Worm (Caenorhabditis elegans) whole organism, L1 larva: Measurements from ENCODE around the gene bath-31.

ENCODE experiments used
- C16A3.4 ChIP-seq: fragments of 150-350 bp; optimal IDR thresholded peaks from 2 replicates; lab custom pipeline; 2014; ENCODE audit warnings: missing biosample characterization, missing genetic modification characterization
- C34B4.2 ChIP-seq: sonication (generic microtip); optimal IDR thresholded peaks from 2 replicates; lab custom pipeline; 2017; ENCODE audit warnings: mild to moderate bottlenecking, missing genetic modification characterization, missing compliant biosample characterization
- F16B12.6 ChIP-seq: fragments of 150-350 bp; optimal IDR thresholded peaks from 2 replicates; lab custom pipeline; 2014; ENCODE audit warnings: missing biosample characterization, missing genetic modification characterization
- Y116A8C.19 ChIP-seq: sonication (generic microtip); optimal IDR thresholded peaks from 2 replicates; lab custom pipeline; 2016; ENCODE audit warnings: missing compliant biosample characterization, missing genetic modification characterization, borderline replicate concordance
- aha-1 ChIP-seq: fragments of 150-350 bp; optimal IDR thresholded peaks from 2 replicates; lab custom pipeline; 2014; ENCODE audit warnings: missing biosample characterization, missing genetic modification characterization
- alr-1 ChIP-seq: fragments of 200-800 bp; sonication (Bioruptor generic); optimal IDR thresholded peaks from 2 replicates; lab custom pipeline; 2018; ENCODE audit warnings: borderline replicate concordance, mild to moderate bottlenecking, missing genetic modification characterization, missing compliant biosample characterization
- ama-1 ChIP-seq: fragments of 150-350 bp; optimal IDR thresholded peaks from 2 replicates; lab custom pipeline; 2014
- ceh-8 ChIP-seq: fragments of 200-800 bp; sonication (Bioruptor generic); optimal IDR thresholded peaks from 2 replicates; lab custom pipeline; 2018; ENCODE audit warnings: mild to moderate bottlenecking, missing genetic modification characterization, moderate library complexity, missing compliant biosample characterization
- ces-1 ChIP-seq: fragments of 150-350 bp; optimal IDR thresholded peaks from 2 replicates; lab custom pipeline; 2014; ENCODE audit warnings: missing biosample characterization, missing genetic modification reagents, missing genetic modification characterization
- efl-1 ChIP-seq, 4 experiments: fragments of 150-350 bp; optimal IDR thresholded peaks in 3 of 4; peaks in 1 of 4; 1 replicate in 1 of 4; 2 replicates in 3 of 4; lab custom pipeline; 2014; ENCODE audit warnings: missing biosample characterization in 2 of 4, missing genetic modification characterization in 2 of 4, missing genetic modification reagents in 2 of 4
- efl-3 ChIP-seq: fragments of 200-800 bp; sonication (Bioruptor generic); optimal IDR thresholded peaks from 2 replicates; lab custom pipeline; 2018; ENCODE audit warnings: mild to moderate bottlenecking, missing genetic modification characterization, missing compliant biosample characterization
- egl-27 ChIP-seq, 2 experiments: fragments of 150-350 bp in 1 of 2; sonication (generic microtip); optimal IDR thresholded peaks; 3 replicates each; lab custom pipeline; 2017 to 2018; ENCODE audit warnings: missing biosample characterization in 2 of 2, missing genetic modification characterization in 2 of 2, missing genetic modification reagents in 2 of 2
- elt-2 ChIP-seq: sonication (generic microtip); optimal IDR thresholded peaks from 2 replicates; lab custom pipeline; 2016; ENCODE audit warnings: missing genetic modification characterization, mild to moderate bottlenecking, inconsistent platforms, missing compliant biosample characterization, missing genetic modification reagents
- ets-5 ChIP-seq: fragments of 200-800 bp; sonication (Bioruptor generic); IDR thresholded peaks from 2 replicates; pipeline ENCODE4 v1.3.6; 2022; ENCODE audit warnings: missing genetic modification characterization, missing compliant biosample characterization
- fkh-10 ChIP-seq: sonication (generic microtip); optimal IDR thresholded peaks from 2 replicates; lab custom pipeline; 2017; ENCODE audit warnings: missing biosample characterization, missing genetic modification reagents, missing genetic modification characterization
- fos-1 ChIP-seq: fragments of 150-350 bp; optimal IDR thresholded peaks from 2 replicates; lab custom pipeline; 2014; ENCODE audit warnings: missing biosample characterization, missing genetic modification characterization
- grh-1 ChIP-seq: fragments of 200-800 bp; sonication (Bioruptor generic); IDR thresholded peaks from 2 replicates; pipeline ENCODE4 v1.3.6; 2022; ENCODE audit warnings: missing genetic modification reagents, missing genetic modification characterization, missing compliant biosample characterization
- hlh-4 ChIP-seq: sonication (generic microtip); optimal IDR thresholded peaks from 2 replicates; lab custom pipeline; 2016; ENCODE audit warnings: mild to moderate bottlenecking, missing genetic modification characterization, missing compliant biosample characterization
- irx-1 ChIP-seq: sonication (generic microtip); optimal IDR thresholded peaks from 2 replicates; lab custom pipeline; 2016; ENCODE audit warnings: missing genetic modification characterization, missing compliant biosample characterization
- isw-1 ChIP-seq: fragments of 200-800 bp; sonication (Bioruptor generic); IDR thresholded peaks from 2 replicates; pipeline ENCODE4 v1.3.6; 2022; ENCODE audit warnings: missing genetic modification characterization, missing compliant biosample characterization
- jun-1 ChIP-seq: fragments of 150-350 bp; optimal IDR thresholded peaks from 2 replicates; lab custom pipeline; 2014; ENCODE audit warnings: missing biosample characterization, missing genetic modification reagents, missing genetic modification characterization
- lin-14 ChIP-seq: fragments of 200-800 bp; sonication (Bioruptor generic); optimal IDR thresholded peaks from 2 replicates; lab custom pipeline; 2018; ENCODE audit warnings: mild to moderate bottlenecking, missing genetic modification characterization, moderate library complexity, missing compliant biosample characterization
- lin-35 ChIP-seq, 2 experiments: fragments of 150-350 bp; optimal IDR thresholded peaks; 2 replicates each; lab custom pipeline; 2014; ENCODE audit warnings: missing biosample characterization in 2 of 2, missing genetic modification characterization in 2 of 2, missing genetic modification reagents in 2 of 2
- lsy-2 ChIP-seq, 2 experiments: fragments of 150-350 bp; optimal IDR thresholded peaks; 2 replicates each; lab custom pipeline; 2014; ENCODE audit warnings: missing biosample characterization in 2 of 2, missing genetic modification characterization in 2 of 2
- mab-9 ChIP-seq: fragments of 200-800 bp; sonication (Bioruptor generic); IDR thresholded peaks from 2 replicates; pipeline ENCODE4 v1.3.6; 2022; ENCODE audit warnings: missing genetic modification reagents, missing genetic modification characterization, missing compliant biosample characterization
- mdl-1 ChIP-seq, 2 experiments: fragments of 150-350 bp; optimal IDR thresholded peaks; 2 replicates each; lab custom pipeline; 2014 to 2017; ENCODE audit warnings: missing biosample characterization in 2 of 2, missing genetic modification characterization in 2 of 2, inconsistent platforms in 1 of 2
- mef-2 ChIP-seq: fragments of 150-350 bp; optimal IDR thresholded peaks from 2 replicates; lab custom pipeline; 2014; ENCODE audit warnings: missing biosample characterization, missing genetic modification characterization
- nhr-12 ChIP-seq: sonication (generic microtip); optimal IDR thresholded peaks from 2 replicates; lab custom pipeline; 2017; ENCODE audit warnings: missing biosample characterization, missing genetic modification characterization
- nhr-20 ChIP-seq: sonication (generic microtip); optimal IDR thresholded peaks from 2 replicates; lab custom pipeline; 2016; ENCODE audit warnings: mild to moderate bottlenecking, missing genetic modification characterization, missing compliant biosample characterization
- nhr-28 ChIP-seq: fragments of 150-350 bp; optimal IDR thresholded peaks from 2 replicates; lab custom pipeline; 2014; ENCODE audit warnings: missing biosample characterization, missing genetic modification characterization
- nhr-47 ChIP-seq: sonication (generic microtip); optimal IDR thresholded peaks from 2 replicates; lab custom pipeline; 2016; ENCODE audit warnings: mild to moderate bottlenecking, missing genetic modification characterization, moderate library complexity, missing compliant biosample characterization
- nhr-71 ChIP-seq: sonication (generic microtip); optimal IDR thresholded peaks from 2 replicates; lab custom pipeline; 2016; ENCODE audit warnings: mild to moderate bottlenecking, missing genetic modification characterization, moderate library complexity, missing compliant biosample characterization
- nhr-76 ChIP-seq: sonication (generic microtip); optimal IDR thresholded peaks from 2 replicates; lab custom pipeline; 2017; ENCODE audit warnings: missing biosample characterization, missing genetic modification characterization
- nhr-77 ChIP-seq: fragments of 150-350 bp; optimal IDR thresholded peaks from 2 replicates; lab custom pipeline; 2014; ENCODE audit warnings: missing biosample characterization, missing genetic modification characterization
- nhr-90 ChIP-seq: sonication (generic microtip); optimal IDR thresholded peaks from 2 replicates; lab custom pipeline; 2016; ENCODE audit warnings: mild to moderate bottlenecking, missing genetic modification characterization, missing compliant biosample characterization; ENCODE audit not compliant: poor library complexity
- pqm-1 ChIP-seq: sonication (generic microtip); optimal IDR thresholded peaks from 3 replicates; lab custom pipeline; 2017; ENCODE audit warnings: missing biosample characterization, missing genetic modification characterization
- rnt-1 ChIP-seq: sonication (generic microtip); optimal IDR thresholded peaks from 2 replicates; lab custom pipeline; 2016; ENCODE audit warnings: mild to moderate bottlenecking, missing genetic modification characterization, moderate library complexity, missing compliant biosample characterization
- skn-1 ChIP-seq: fragments of 150-350 bp; optimal IDR thresholded peaks from 2 replicates; lab custom pipeline; 2014; ENCODE audit warnings: missing biosample characterization, missing genetic modification characterization
- snpc-4 ChIP-seq: fragments of 150-350 bp; optimal IDR thresholded peaks from 2 replicates; lab custom pipeline; 2014; ENCODE audit warnings: missing biosample characterization, missing genetic modification characterization
- snu-23 ChIP-seq: sonication (generic microtip); optimal IDR thresholded peaks from 2 replicates; lab custom pipeline; 2016; ENCODE audit warnings: missing genetic modification characterization, missing compliant biosample characterization
- sptf-1 ChIP-seq: fragments of 150-350 bp; optimal IDR thresholded peaks from 2 replicates; lab custom pipeline; 2014; ENCODE audit warnings: missing biosample characterization, missing genetic modification characterization
- sup-37 ChIP-seq: fragments of 200-800 bp; sonication (Bioruptor generic); optimal IDR thresholded peaks from 2 replicates; lab custom pipeline; 2018; ENCODE audit warnings: mild to moderate bottlenecking, missing genetic modification characterization, missing compliant biosample characterization
- tlp-1 ChIP-seq: fragments of 150-350 bp; optimal IDR thresholded peaks from 2 replicates; lab custom pipeline; 2014; ENCODE audit warnings: missing biosample characterization, missing genetic modification characterization
- unc-30 ChIP-seq: sonication (generic microtip); optimal IDR thresholded peaks from 2 replicates; lab custom pipeline; 2017; ENCODE audit warnings: missing biosample characterization, missing genetic modification characterization
- unc-62 ChIP-seq: fragments of 150-350 bp; optimal IDR thresholded peaks from 2 replicates; lab custom pipeline; 2014; ENCODE audit warnings: missing biosample characterization, missing genetic modification reagents, missing genetic modification characterization
- unc-98 ChIP-seq: fragments of 200-800 bp; sonication (Bioruptor generic); IDR thresholded peaks from 2 replicates; pipeline ENCODE4 v1.3.6; 2022; ENCODE audit warnings: missing genetic modification characterization, missing compliant biosample characterization
- zag-1 ChIP-seq: fragments of 150-350 bp; optimal IDR thresholded peaks from 2 replicates; lab custom pipeline; 2014; ENCODE audit warnings: missing biosample characterization, missing genetic modification characterization
- zip-4 ChIP-seq: fragments of 200-800 bp; sonication (Bioruptor generic); optimal IDR thresholded peaks from 2 replicates; lab custom pipeline; 2018; ENCODE audit warnings: mild to moderate bottlenecking, missing genetic modification characterization, moderate library complexity, missing compliant biosample characterization

Gene bath-31

DNA sequence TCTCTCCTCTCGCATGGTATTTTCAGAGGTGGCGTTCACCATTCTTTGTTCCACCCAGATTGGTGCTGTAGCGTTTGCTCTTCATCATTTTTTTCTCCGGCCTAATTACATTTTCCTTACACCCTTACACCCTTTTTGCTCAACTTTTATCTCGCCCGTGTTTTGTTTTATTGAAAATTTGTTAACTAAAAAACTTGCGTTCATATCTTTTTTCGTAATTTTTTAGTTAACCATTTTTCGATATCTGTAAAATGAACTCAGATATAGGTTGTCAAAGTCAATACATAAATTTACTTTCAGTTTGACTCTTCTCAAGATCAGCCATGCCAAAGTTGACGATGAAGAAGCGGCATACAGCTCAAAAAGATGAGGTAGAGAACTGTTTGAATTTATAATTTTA, 9.8 kb downstream of the bath-31 start, which contains the start of gene F12E12.1:
F12E12.1 (plus strand) TSS at position 301 of the 400 bp plus-strand sequence.
- TF ChIP-seq mef-2 (no peak), zag-1 (no peak)

DNA sequence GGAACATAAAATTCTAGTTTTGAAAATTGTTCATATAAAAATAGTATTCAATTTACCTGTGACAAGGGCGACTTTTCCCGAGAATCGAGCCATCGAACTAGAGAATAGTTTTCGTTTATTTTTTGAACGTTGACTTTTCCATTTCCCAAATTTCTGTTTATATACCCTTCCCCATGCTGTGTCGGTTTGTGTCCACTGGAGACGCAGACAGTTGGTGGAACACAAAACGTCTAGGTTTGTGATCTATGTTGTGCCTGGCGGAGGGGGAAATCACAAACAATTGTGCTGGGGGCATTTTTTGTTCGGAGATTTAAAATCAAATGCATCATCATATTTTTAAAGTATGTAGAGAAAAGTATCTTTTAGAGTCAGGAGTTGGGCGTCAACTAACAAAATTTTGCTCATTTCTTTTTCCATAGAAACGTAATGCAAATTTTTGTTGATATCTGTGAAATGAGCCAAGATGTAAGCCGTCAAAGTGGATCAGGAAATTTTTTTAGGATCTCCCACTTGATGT, 12.0 kb downstream of the bath-31 start, which contains the start of gene nta-1:
nta-1 (minus strand) TSS at position 131 of the 517 bp plus-strand sequence.
- TF ChIP-seq fos-1 (tag; lab: Kevin White, UChicago): no peak
- peak; percentile 85 for TF ChIP-seq nhr-20 (tag; lab: Kevin White, UChicago)
- TF ChIP-seq rnt-1: no peak
- no peak for TF ChIP-seq aha-1
- no peak for TF ChIP-seq unc-62 (GFP tag; lab: Kevin White, UChicago)
- no peak for TF ChIP-seq C16A3.4 (tag; lab: Kevin White, UChicago)
- no peak for TF ChIP-seq nhr-47 (tag; lab: Kevin White, UChicago)
- TF ChIP-seq unc-30 (tag; lab: Kevin White, UChicago): no peak
- no peak for TF ChIP-seq hlh-4 (tag; lab: Kevin White, UChicago)
- TF ChIP-seq mab-9 (GFP tag; lab: Robert Waterston, UW): no peak
- no peak for TF ChIP-seq nhr-76
- no peak for TF ChIP-seq snu-23
- TF ChIP-seq lin-14: peak; percentile 75
- no peak for TF ChIP-seq C34B4.2 (tag; lab: Kevin White, UChicago)
- no peak for TF ChIP-seq alr-1 (tag; lab: Kevin White, UChicago)
- TF ChIP-seq zip-4 (GFP tag; lab: Kevin White, UChicago): no peak
- TF ChIP-seq efl-3 (GFP tag; lab: Kevin White, UChicago): no peak
- no peak for TF ChIP-seq tlp-1
- TF ChIP-seq mef-2: no peak
- peak in 1 of 2 experiments; percentile 39 for TF ChIP-seq lin-35 (GFP tag; optimal IDR thresholded peaks at IDR 0.05; lab: Kevin White, UChicago)
- TF ChIP-seq sup-37 (GFP tag; lab: Kevin White, UChicago): no peak
- peak; percentile 20 for TF ChIP-seq elt-2 (tag; lab: Kevin White, UChicago)
- no peak for TF ChIP-seq sptf-1 (tag; lab: Kevin White, UChicago)
- TF ChIP-seq snpc-4 (tag; lab: Kevin White, UChicago): no peak
- TF ChIP-seq nhr-71 (tag; lab: Kevin White, UChicago): no peak
- no peak for TF ChIP-seq lsy-2 (tag; optimal IDR thresholded peaks at IDR 0.05; lab: Kevin White, UChicago)
- no peak for TF ChIP-seq ceh-8 (GFP tag; lab: Kevin White, UChicago)
- TF ChIP-seq nhr-28 (tag; lab: Kevin White, UChicago): no peak
- peak in 1 of 2 experiments; percentile 22 for TF ChIP-seq mdl-1 (tag; optimal IDR thresholded peaks at IDR 0.05; lab: Kevin White, UChicago)
- TF ChIP-seq F16B12.6: no peak
- no peak for TF ChIP-seq grh-1 (GFP tag; lab: Robert Waterston, UW)
- no peak for TF ChIP-seq efl-1 (optimal IDR thresholded peaks at IDR 0.05; lab: Kevin White, UChicago)
- TF ChIP-seq efl-1 (GFP tag; optimal IDR thresholded peaks at IDR 0.05 in 1 of 2; lab: Kevin White, UChicago): peak in 1 of 2 experiments; percentile 4
- TF ChIP-seq pqm-1 (tag; lab: Kevin White, UChicago): no peak
- TF ChIP-seq unc-98: no peak
- no peak for TF ChIP-seq skn-1 (tag; lab: Kevin White, UChicago)
- TF ChIP-seq nhr-12 (tag; lab: Kevin White, UChicago): no peak
- no peak for TF ChIP-seq ets-5 (GFP tag; lab: Robert Waterston, UW)
- TF ChIP-seq ces-1 (GFP tag; lab: Kevin White, UChicago): no peak
- TF ChIP-seq fkh-10: no peak
- no peak for TF ChIP-seq isw-1 (GFP tag; lab: Robert Waterston, UW)
- no peak for TF ChIP-seq ama-1 (lab: Kevin White, UChicago)
- no peak for TF ChIP-seq irx-1 (tag; lab: Kevin White, UChicago)
- TF ChIP-seq zag-1: no peak
- TF ChIP-seq jun-1 (tag; lab: Kevin White, UChicago): no peak
- TF ChIP-seq egl-27 (tag; optimal IDR thresholded peaks at IDR 0.05; lab: Kevin White, UChicago): no peak
- no peak for TF ChIP-seq nhr-77 (tag; lab: Kevin White, UChicago)
- TF ChIP-seq Y116A8C.19: no peak
- no peak for TF ChIP-seq nhr-90 (tag; lab: Kevin White, UChicago)
